Fruit fly (Drosophila melanogaster) whole organism, embryonic: ENCODE data around the gene Nup358.

Experiments
- Awh ChIP-seq: fragments of 200-800 bp; sonication (Bioruptor generic); IDR thresholded peaks from 2 replicates; pipeline ENCODE4, ENCODE4 v1.3.6; 2022; ENCODE audit warnings: missing biosample characterization, missing genetic modification characterization
- Bdp1 ChIP-seq: fragments of 200-800 bp; sonication (Bioruptor generic); optimal IDR thresholded peaks from 3 replicates; lab custom pipeline; 2016; ENCODE audit warnings: missing biosample characterization, missing genetic modification characterization
- Bteb2 ChIP-seq: fragments of 200-800 bp; sonication (Bioruptor generic); optimal IDR thresholded peaks from 2 replicates; lab custom pipeline; 2016; ENCODE audit warnings: missing biosample characterization, missing genetic modification characterization
- C15 ChIP-seq: fragments of 200-800 bp; sonication (Bioruptor generic); IDR thresholded peaks from 3 replicates; pipeline ENCODE4 v1.3.6; 2022; ENCODE audit warnings: missing biosample characterization, missing genetic modification characterization
- CG10147 ChIP-seq: fragments of 200-800 bp; sonication (Bioruptor generic); optimal IDR thresholded peaks from 2 replicates; lab custom pipeline; 2019; ENCODE audit warnings: missing biosample characterization, mild to moderate bottlenecking, missing genetic modification characterization, moderate library complexity
- CG10654 ChIP-seq: fragments of 200-800 bp; sonication (Bioruptor generic); optimal IDR thresholded peaks from 2 replicates; lab custom pipeline; 2016; ENCODE audit warnings: missing biosample characterization, missing genetic modification characterization
- CG12071 ChIP-seq: fragments of 200-800 bp; sonication (Bioruptor generic); optimal IDR thresholded peaks from 3 replicates; lab custom pipeline; 2018; ENCODE audit warnings: missing biosample characterization, mild to moderate bottlenecking, missing genetic modification characterization
- CG12219 ChIP-seq: fragments of 200-800 bp; sonication (Bioruptor generic); optimal IDR thresholded peaks from 3 replicates; lab custom pipeline; 2018; ENCODE audit warnings: missing biosample characterization, mild to moderate bottlenecking, missing genetic modification characterization
- CG12299 ChIP-seq: fragments of 200-800 bp; sonication (Bioruptor generic); optimal IDR thresholded peaks from 2 replicates; lab custom pipeline; 2018; ENCODE audit warnings: missing biosample characterization, mild to moderate bottlenecking, missing genetic modification characterization
- CG12769 ChIP-seq: fragments of 200-800 bp; sonication (Bioruptor generic); optimal IDR thresholded peaks from 2 replicates; lab custom pipeline; 2019; ENCODE audit warnings: missing biosample characterization, mild to moderate bottlenecking, missing genetic modification characterization, moderate library complexity
- CG13424 ChIP-seq: fragments of 200-800 bp; sonication (Bioruptor generic); optimal IDR thresholded peaks from 2 replicates; lab custom pipeline; 2019; ENCODE audit warnings: missing biosample characterization, mild to moderate bottlenecking, missing genetic modification characterization, moderate library complexity
- CG14050 ChIP-seq: fragments of 200-800 bp; sonication (Bioruptor generic); IDR thresholded peaks from 3 replicates; pipeline ENCODE4 v1.3.6; 2022; ENCODE audit warnings: missing biosample characterization, missing genetic modification characterization
- CG15011 ChIP-seq: fragments of 200-800 bp; sonication (Bioruptor generic); optimal IDR thresholded peaks from 3 replicates; lab custom pipeline; 2018; ENCODE audit warnings: missing biosample characterization, mild to moderate bottlenecking, missing genetic modification characterization
- CG17328 ChIP-seq: fragments of 200-800 bp; sonication (Bioruptor generic); IDR thresholded peaks from 2 replicates; pipeline ENCODE4 v1.3.6; 2022; ENCODE audit warnings: missing biosample characterization, missing genetic modification characterization
- CG17802 ChIP-seq: fragments of 200-800 bp; sonication (Bioruptor generic); optimal IDR thresholded peaks from 2 replicates; lab custom pipeline; 2018; ENCODE audit warnings: missing biosample characterization, mild to moderate bottlenecking, missing genetic modification characterization, moderate library complexity
- CG2678 ChIP-seq: fragments of 200-800 bp; sonication (Bioruptor generic); optimal IDR thresholded peaks from 3 replicates; lab custom pipeline; 2019; ENCODE audit warnings: missing biosample characterization, mild to moderate bottlenecking, missing genetic modification characterization, moderate library complexity
- CG3065 ChIP-seq: fragments of 200-800 bp; sonication (Bioruptor generic); optimal IDR thresholded peaks from 2 replicates; lab custom pipeline; 2016; ENCODE audit warnings: missing biosample characterization, missing genetic modification characterization
- CG32532 ChIP-seq: fragments of 200-800 bp; sonication (Bioruptor generic); IDR thresholded peaks from 2 replicates; pipeline ENCODE4 v1.3.6; 2022; ENCODE audit warnings: missing biosample characterization, missing genetic modification characterization
- CG34376 ChIP-seq: fragments of 200-800 bp; sonication (Bioruptor generic); optimal IDR thresholded peaks from 2 replicates; lab custom pipeline; 2018; ENCODE audit warnings: missing biosample characterization, mild to moderate bottlenecking, missing genetic modification characterization
- CG4360 ChIP-seq: fragments of 200-800 bp; sonication (Bioruptor generic); IDR thresholded peaks from 2 replicates; pipeline ENCODE4 v1.3.6; 2022; ENCODE audit warnings: missing biosample characterization, missing genetic modification characterization
- CG6765 ChIP-seq: fragments of 200-800 bp; sonication (Bioruptor generic); optimal IDR thresholded peaks from 3 replicates; lab custom pipeline; 2017; ENCODE audit warnings: missing biosample characterization, mild to moderate bottlenecking, missing genetic modification characterization
- CG7928 ChIP-seq: fragments of 200-800 bp; sonication (Bioruptor generic); optimal IDR thresholded peaks from 2 replicates; lab custom pipeline; 2017; ENCODE audit warnings: missing biosample characterization, mild to moderate bottlenecking, missing genetic modification characterization
- CG8765 ChIP-seq: fragments of 200-800 bp; sonication (Bioruptor generic); IDR thresholded peaks from 2 replicates; pipeline ENCODE4 v1.3.6; 2022; ENCODE audit warnings: missing biosample characterization, missing genetic modification characterization
- CG9817 ChIP-seq: fragments of 200-800 bp; sonication (Bioruptor generic); optimal IDR thresholded peaks from 2 replicates; lab custom pipeline; 2018; ENCODE audit warnings: missing biosample characterization, mild to moderate bottlenecking, missing genetic modification characterization, moderate library complexity
- D ChIP-seq, 2 experiments: fragments of 200-800 bp in 1 of 2; fragments of >200 bp in 1 of 2; sonication (Bioruptor generic) in 1 of 2; optimal IDR thresholded peaks; 2 replicates in 1 of 2; 3 replicates in 1 of 2; lab custom pipeline; 2017; ENCODE audit warnings: mild to moderate bottlenecking in 1 of 2, missing biosample characterization in 1 of 2, missing genetic modification characterization in 1 of 2, missing genetic modification reagents in 1 of 2
- Dbx ChIP-seq: fragments of 200-800 bp; sonication (Bioruptor generic); IDR thresholded peaks from 3 replicates; pipeline ENCODE4 v1.3.6; 2022; ENCODE audit warnings: missing biosample characterization, missing genetic modification characterization
- Dref ChIP-seq: fragments of 200-800 bp; sonication (Bioruptor generic); IDR thresholded peaks from 2 replicates; pipeline ENCODE4 v1.3.6; 2022; ENCODE audit warnings: missing biosample characterization, missing genetic modification characterization
- ERR ChIP-seq: fragments of 200-800 bp; sonication (Bioruptor generic); optimal IDR thresholded peaks from 2 replicates; lab custom pipeline; 2016; ENCODE audit warnings: missing biosample characterization, missing genetic modification characterization
- Hsf ChIP-seq: fragments of 200-800 bp; sonication (Bioruptor generic); optimal IDR thresholded peaks from 3 replicates; lab custom pipeline; 2016; ENCODE audit warnings: missing biosample characterization, missing genetic modification characterization
- Neu2 ChIP-seq: fragments of 200-800 bp; sonication (Bioruptor generic); optimal IDR thresholded peaks from 3 replicates; lab custom pipeline; 2016; ENCODE audit warnings: missing biosample characterization, missing genetic modification characterization, borderline replicate concordance
- Pdp1 ChIP-seq, 2 experiments: fragments of 200-800 bp; sonication (Bioruptor generic); optimal IDR thresholded peaks; 3 replicates each; lab custom pipeline; 2016; ENCODE audit warnings: missing biosample characterization in 2 of 2, missing genetic modification characterization in 2 of 2, mild to moderate bottlenecking in 1 of 2, moderate library complexity in 1 of 2
- Ravus ChIP-seq: fragments of 200-800 bp; sonication (Bioruptor generic); IDR thresholded peaks from 2 replicates; pipeline ENCODE4 v1.3.6; 2022; ENCODE audit warnings: missing biosample characterization, missing genetic modification characterization
- Xrp1 ChIP-seq: fragments of 200-800 bp; sonication (Bioruptor generic); IDR thresholded peaks from 2 replicates; pipeline ENCODE4 v1.3.6; 2022; ENCODE audit warnings: missing biosample characterization, missing genetic modification characterization
- ase ChIP-seq: fragments of 200-800 bp; sonication (Bioruptor generic); IDR thresholded peaks from 3 replicates; pipeline ENCODE4 v1.3.6; 2022; ENCODE audit warnings: missing biosample characterization, missing genetic modification characterization
- az2 ChIP-seq: fragments of 200-800 bp; sonication (Bioruptor generic); optimal IDR thresholded peaks from 3 replicates; lab custom pipeline; 2016; ENCODE audit warnings: missing biosample characterization, missing genetic modification characterization
- br ChIP-seq: fragments of >200 bp; optimal IDR thresholded peaks from 2 replicates; lab custom pipeline; 2017
- chif ChIP-seq, 2 experiments: fragments of 200-800 bp; sonication (Bioruptor generic); optimal IDR thresholded peaks; 3 replicates each; lab custom pipeline; 2016; ENCODE audit warnings: missing biosample characterization in 2 of 2, missing genetic modification characterization in 2 of 2
- chinmo ChIP-seq: fragments of 200-800 bp; sonication (Bioruptor generic); IDR thresholded peaks from 4 replicates; pipeline ENCODE4 v1.3.6; 2022; ENCODE audit warnings: missing biosample characterization, missing genetic modification characterization; ENCODE audit not compliant: partially characterized antibody
- dm ChIP-seq: fragments of 200-800 bp; sonication (Bioruptor generic); optimal IDR thresholded peaks from 3 replicates; lab custom pipeline; 2016; ENCODE audit warnings: missing biosample characterization, missing genetic modification characterization
- gce ChIP-seq: fragments of 200-800 bp; sonication (Bioruptor generic); IDR thresholded peaks from 3 replicates; pipeline ENCODE4 v1.3.6; 2022; ENCODE audit warnings: missing biosample characterization, missing genetic modification characterization
- gem ChIP-seq: fragments of 200-800 bp; sonication (Bioruptor generic); optimal IDR thresholded peaks from 2 replicates; lab custom pipeline; 2019; ENCODE audit warnings: missing biosample characterization, mild to moderate bottlenecking, missing genetic modification characterization, moderate library complexity
- grau ChIP-seq: fragments of 200-800 bp; optimal IDR thresholded peaks from 3 replicates; lab custom pipeline; 2019; ENCODE audit warnings: missing biosample characterization, mild to moderate bottlenecking, missing genetic modification characterization, moderate library complexity
- her ChIP-seq: fragments of 200-800 bp; sonication (Bioruptor generic); optimal IDR thresholded peaks from 2 replicates; lab custom pipeline; 2016; ENCODE audit warnings: missing biosample characterization, missing genetic modification characterization
- ken ChIP-seq: fragments of 200-800 bp; sonication (Bioruptor generic); IDR thresholded peaks from 3 replicates; pipeline ENCODE4 v1.3.6; 2022; ENCODE audit warnings: missing biosample characterization, missing genetic modification characterization
- mld ChIP-seq: fragments of 200-800 bp; sonication (Bioruptor generic); IDR thresholded peaks from 3 replicates; pipeline ENCODE4 v1.3.6; 2022; ENCODE audit warnings: missing biosample characterization, missing genetic modification characterization; ENCODE audit not compliant: partially characterized antibody
- nmo ChIP-seq: fragments of 200-800 bp; sonication (Bioruptor generic); optimal IDR thresholded peaks from 2 replicates; lab custom pipeline; 2018; ENCODE audit warnings: missing biosample characterization, mild to moderate bottlenecking, missing genetic modification characterization, moderate library complexity
- odd ChIP-seq: fragments of 200-800 bp; sonication (Bioruptor generic); optimal IDR thresholded peaks from 2 replicates; lab custom pipeline; 2017; ENCODE audit warnings: missing biosample characterization, mild to moderate bottlenecking, missing genetic modification characterization
- repo ChIP-seq: fragments of 200-800 bp; sonication (Bioruptor generic); optimal IDR thresholded peaks from 2 replicates; lab custom pipeline; 2016; ENCODE audit warnings: missing biosample characterization, missing genetic modification characterization
- sens ChIP-seq: fragments of 200-800 bp; sonication (Bioruptor generic); peaks from one replicate; lab custom pipeline; 2016; ENCODE audit warnings: missing biosample characterization, missing genetic modification characterization
- slp2 ChIP-seq: fragments of 200-800 bp; sonication (Bioruptor generic); optimal IDR thresholded peaks from 2 replicates; lab custom pipeline; 2016; ENCODE audit warnings: missing biosample characterization, missing genetic modification characterization
- sna ChIP-seq: fragments of 200-800 bp; sonication (Bioruptor generic); IDR thresholded peaks from 2 replicates; pipeline ENCODE4 v1.3.6; 2022; ENCODE audit warnings: missing biosample characterization, missing genetic modification characterization; ENCODE audit not compliant: partially characterized antibody
- tll ChIP-seq, 2 experiments: fragments of 200-800 bp in 1 of 2; fragments of >200 bp in 1 of 2; sonication (Bioruptor generic) in 1 of 2; optimal IDR thresholded peaks; 2 replicates each; lab custom pipeline; 2017 to 2019; ENCODE audit warnings: missing biosample characterization in 2 of 2, missing genetic modification characterization in 2 of 2, mild to moderate bottlenecking in 1 of 2, moderate library complexity in 1 of 2

The Nup358 gene

dm6 chr3R:25275276-25275675 lies 26.1 kb downstream of the Nup358 start:
- no peak for TF ChIP-seq Neu2 (GFP tag; lab: Kevin White, UChicago)
- peak; percentile 47 for TF ChIP-seq CG34376
- no peak for TF ChIP-seq C15
- TF ChIP-seq CG9817 (tag; lab: Kevin White, UChicago): peak; percentile 26
- TF ChIP-seq CG6765 (GFP tag; lab: Kevin White, UChicago): peak; percentile 68
- no peak for TF ChIP-seq Dbx
- TF ChIP-seq gem (tag; lab: Kevin White, UChicago): no peak
- TF ChIP-seq her (GFP tag; lab: Kevin White, UChicago): no peak
- peak; percentile 15 for TF ChIP-seq grau (tag; lab: Kevin White, UChicago)
- no peak for TF ChIP-seq CG7928 (GFP tag; lab: Kevin White, UChicago)
- TF ChIP-seq Ravus (GFP tag; lab: Robert Waterston, UW): no peak
- no peak for TF ChIP-seq CG4360 (GFP tag; lab: Robert Waterston, UW)
- TF ChIP-seq sens (GFP tag; lab: Kevin White, UChicago): peak; percentile 61
- no peak for TF ChIP-seq az2 (GFP tag; lab: Kevin White, UChicago)
- TF ChIP-seq odd: peak; percentile 61
- TF ChIP-seq nmo (GFP tag; lab: Kevin White, UChicago): no peak
- TF ChIP-seq D (optimal IDR thresholded peaks at IDR 0.05; lab: Kevin White, UChicago): no peak
- TF ChIP-seq D (GFP tag; optimal IDR thresholded peaks at IDR 0.05; lab: Kevin White, UChicago): no peak
- TF ChIP-seq CG10147 (GFP tag; lab: Kevin White, UChicago): peak; percentile 59
- no peak for TF ChIP-seq dm
- TF ChIP-seq CG12299 (tag; lab: Kevin White, UChicago): peak; percentile 36
- TF ChIP-seq tll (GFP tag; optimal IDR thresholded peaks at IDR 0.05; lab: Kevin White, UChicago): no peak
- TF ChIP-seq CG3065 (GFP tag; lab: Kevin White, UChicago): no peak
- no peak for TF ChIP-seq CG17328 (GFP tag; lab: Robert Waterston, UW)
- TF ChIP-seq Xrp1 (GFP tag; lab: Robert Waterston, UW): no peak
- no peak for TF ChIP-seq CG14050 (GFP tag; lab: Robert Waterston, UW)
- TF ChIP-seq mld: no peak
- no peak for TF ChIP-seq chif (GFP tag; optimal IDR thresholded peaks at IDR 0.05; lab: Kevin White, UChicago)
- TF ChIP-seq sna (GFP tag; lab: Robert Waterston, UW): no peak
- TF ChIP-seq Bteb2 (GFP tag; lab: Kevin White, UChicago): no peak
- TF ChIP-seq gce (GFP tag; lab: Robert Waterston, UW): no peak
- TF ChIP-seq slp2 (GFP tag; lab: Kevin White, UChicago): no peak
- TF ChIP-seq CG12769 (tag; lab: Kevin White, UChicago): peak; percentile 42
- no peak for TF ChIP-seq br
- TF ChIP-seq ase: no peak
- TF ChIP-seq Pdp1 (GFP tag; optimal IDR thresholded peaks at IDR 0.05; lab: Kevin White, UChicago): no peak
- no peak for TF ChIP-seq ERR (GFP tag; lab: Kevin White, UChicago)
- TF ChIP-seq Hsf: no peak
- TF ChIP-seq Awh (GFP tag; lab: Robert Waterston, UW): no peak
- TF ChIP-seq CG12071 (GFP tag; lab: Kevin White, UChicago): peak; percentile 44
- TF ChIP-seq ken (GFP tag; lab: Robert Waterston, UW): no peak
- TF ChIP-seq Dref (GFP tag; lab: Robert Waterston, UW): no peak
- TF ChIP-seq CG32532: no peak
- no peak for TF ChIP-seq repo (GFP tag; lab: Kevin White, UChicago)
- no peak for TF ChIP-seq CG8765 (GFP tag; lab: Robert Waterston, UW)
- peak; percentile 36 for TF ChIP-seq CG13424
- no peak for TF ChIP-seq Bdp1
- TF ChIP-seq CG10654 (GFP tag; lab: Kevin White, UChicago): no peak
- TF ChIP-seq CG2678: peak; percentile 65
- no peak for TF ChIP-seq CG15011
- TF ChIP-seq CG17802 (tag; lab: Kevin White, UChicago): no peak
- no peak for TF ChIP-seq CG12219 (GFP tag; lab: Kevin White, UChicago)
- TF ChIP-seq chinmo (GFP tag; lab: Robert Waterston, UW): no peak
